Worm (Caenorhabditis elegans) whole organism, L3 larva: ENCODE results near the gene glo-3.
A peak's percentile ranks its signal among the peaks of the same experiment; 100 is the strongest.

ENCODE experiments used
- R02D3.7 ChIP-seq: fragments of 150-350 bp; optimal IDR thresholded peaks from 2 replicates; lab custom pipeline; 2014; ENCODE audit warnings: missing biosample characterization, missing genetic modification characterization
- ama-1 ChIP-seq: fragments of 150-350 bp; optimal IDR thresholded peaks from 2 replicates; lab custom pipeline; 2018
- pqm-1 ChIP-seq: fragments of 150-350 bp; optimal IDR thresholded peaks from 2 replicates; lab custom pipeline; 2017; ENCODE audit warnings: missing biosample characterization, missing genetic modification characterization, inconsistent platforms
- unc-62 ChIP-seq: fragments of 150-350 bp; sonication (generic microtip); optimal IDR thresholded peaks from 4 replicates; lab custom pipeline; 2014; ENCODE audit warnings: missing biosample characterization, missing genetic modification reagents, missing genetic modification characterization

ce11 chrX:10527414-10527813 lies 6.1 kb upstream of the glo-3 start:
- TF ChIP-seq pqm-1 (tag; lab: Kevin White, UChicago) (peak; percentile 45), R02D3.7 (tag; lab: Kevin White, UChicago) (no peak), unc-62 (GFP tag; lab: Kevin White, UChicago) (no peak), ama-1 (lab: Kevin White, UChicago) (no peak)
